Fruit fly (Drosophila melanogaster) S2 (cell line): Measurements from ENCODE around the gene Rassf.

Source experiments
- CG8478 ChIP-seq: fragments of >200 bp; optimal IDR thresholded peaks from 2 replicates; lab custom pipeline; 2018
- CTCF ChIP-seq, 2 experiments: fragments of >200 bp; optimal IDR thresholded peaks; 2 replicates each; lab custom pipeline; 2018

Gene Rassf

DNA sequence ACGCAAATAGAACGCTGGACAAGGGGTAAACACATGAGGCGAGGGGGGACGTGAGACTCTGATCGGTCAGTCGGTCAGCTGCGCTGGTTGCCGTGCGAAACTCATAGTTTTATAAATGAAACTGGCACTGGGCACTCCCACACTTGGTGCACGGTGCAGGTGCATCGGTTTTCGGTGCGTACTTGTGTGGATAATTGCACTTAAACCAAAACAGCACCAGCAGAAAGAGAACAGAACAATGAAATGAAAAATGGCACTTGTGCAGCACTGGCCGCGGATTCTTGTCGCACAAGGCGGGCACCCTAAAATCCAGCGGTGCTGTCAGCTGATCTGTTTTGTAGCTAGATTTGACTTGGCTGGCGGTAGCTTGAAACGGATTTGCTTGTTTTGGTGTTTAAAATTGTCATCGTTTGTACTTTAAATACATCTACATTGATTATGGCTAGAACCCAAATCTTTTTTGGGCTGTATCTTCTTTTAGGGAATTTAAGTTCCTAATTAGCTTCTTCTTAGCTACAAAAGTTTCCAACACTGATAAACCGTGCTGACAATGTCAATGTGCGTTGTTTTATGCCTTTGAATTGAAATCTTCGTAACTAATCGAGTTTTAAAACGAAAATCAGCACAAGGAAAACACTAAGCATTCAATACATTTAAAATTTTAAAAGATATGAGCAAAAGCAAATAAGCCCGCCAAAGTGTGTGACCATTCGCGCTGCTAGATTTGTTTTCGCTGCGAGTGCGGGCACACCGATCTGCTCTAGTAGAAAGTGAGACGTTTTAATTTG, at the start of gene Rassf, which contains the start of gene CenB1A:
Gene Rassf, minus strand, starts transcription at position 249 of the 788 bp plus-strand sequence.
Gene CenB1A, plus strand, starts transcription at position 718 of the 788 bp plus-strand sequence.
- no peak for TF ChIP-seq CTCF (optimal IDR thresholded peaks at IDR 0.05; lab: Kevin White, UChicago)
- no peak for TF ChIP-seq CG8478 (lab: Kevin White, UChicago)

DNA sequence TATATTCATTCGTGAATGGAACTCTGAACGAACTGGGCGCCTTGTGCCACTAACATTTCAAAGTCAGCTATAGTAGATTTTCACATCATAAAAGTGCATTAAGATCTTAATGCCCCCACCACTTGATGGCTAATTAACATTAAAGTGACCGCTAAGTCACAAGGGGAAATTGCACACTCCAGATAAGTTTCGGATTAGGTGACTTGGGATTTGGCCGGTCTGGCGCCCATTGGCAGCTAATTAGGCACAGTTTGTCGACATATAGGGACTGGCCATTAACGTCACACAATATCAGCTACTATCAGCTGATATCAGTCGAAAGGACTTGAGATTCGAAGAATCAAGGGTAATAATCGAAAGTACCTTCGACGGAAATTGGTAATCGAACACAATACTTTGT, 46.9 kb upstream of the Rassf start:
- TF ChIP-seq CG8478 (lab: Kevin White, UChicago) (no peak), CTCF (optimal IDR thresholded peaks at IDR 0.05; lab: Kevin White, UChicago) (no peak)

DNA sequence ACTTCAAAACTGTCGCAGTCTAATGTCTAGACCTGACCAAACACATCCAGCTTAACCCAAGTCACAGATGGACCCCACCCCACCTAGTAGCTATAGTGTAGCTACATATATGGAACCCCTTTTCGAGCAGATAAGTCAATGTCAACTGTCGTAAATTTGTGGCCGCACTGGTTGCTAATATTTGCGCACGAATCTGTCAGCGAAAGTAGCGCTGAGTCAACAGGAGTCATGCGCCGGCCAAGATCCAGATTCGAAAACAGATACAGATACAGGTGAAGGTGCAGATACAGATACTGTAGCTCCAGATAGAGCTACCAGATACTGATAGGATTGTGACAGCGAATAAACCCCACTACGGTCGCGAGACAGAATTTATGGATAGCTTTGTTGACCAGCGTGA, 46.4 kb upstream of the Rassf start:
- TF ChIP-seq CTCF (optimal IDR thresholded peaks at IDR 0.05; lab: Kevin White, UChicago) (no peak), CG8478 (lab: Kevin White, UChicago) (no peak)

DNA sequence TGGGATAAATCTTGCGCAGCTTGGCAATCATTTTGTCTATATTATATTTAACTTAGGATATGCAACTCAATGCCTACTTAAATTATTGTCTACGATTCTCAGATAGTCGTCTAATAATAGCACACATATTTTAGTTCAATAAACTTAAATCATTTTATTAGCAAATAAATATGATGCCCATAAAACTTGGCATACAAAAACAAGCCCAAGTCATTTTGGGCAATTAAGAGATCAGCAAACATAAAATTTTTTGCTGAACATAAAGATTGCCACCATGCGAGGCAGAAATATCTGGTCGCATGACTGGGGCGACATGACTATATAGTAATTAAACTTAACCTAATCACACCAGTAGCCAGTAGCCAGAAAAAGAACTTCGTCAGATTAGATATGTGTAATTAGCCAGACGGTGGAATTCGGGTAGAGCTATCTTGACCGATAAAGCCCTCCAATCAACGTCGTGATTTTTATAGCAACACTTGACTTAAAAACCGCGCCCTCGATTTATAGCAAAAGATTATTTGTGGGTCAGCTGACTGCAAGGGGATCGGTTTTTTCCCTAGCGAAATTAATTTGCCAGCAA, 43.6 kb upstream of the Rassf start, which contains the start of gene CG13829:
Gene CG13829, minus strand, starts transcription at position 51 of the 583 bp plus-strand sequence.
- TF ChIP-seq CTCF (optimal IDR thresholded peaks at IDR 0.05; lab: Kevin White, UChicago) = no peak
- no peak for TF ChIP-seq CG8478 (lab: Kevin White, UChicago)

DNA sequence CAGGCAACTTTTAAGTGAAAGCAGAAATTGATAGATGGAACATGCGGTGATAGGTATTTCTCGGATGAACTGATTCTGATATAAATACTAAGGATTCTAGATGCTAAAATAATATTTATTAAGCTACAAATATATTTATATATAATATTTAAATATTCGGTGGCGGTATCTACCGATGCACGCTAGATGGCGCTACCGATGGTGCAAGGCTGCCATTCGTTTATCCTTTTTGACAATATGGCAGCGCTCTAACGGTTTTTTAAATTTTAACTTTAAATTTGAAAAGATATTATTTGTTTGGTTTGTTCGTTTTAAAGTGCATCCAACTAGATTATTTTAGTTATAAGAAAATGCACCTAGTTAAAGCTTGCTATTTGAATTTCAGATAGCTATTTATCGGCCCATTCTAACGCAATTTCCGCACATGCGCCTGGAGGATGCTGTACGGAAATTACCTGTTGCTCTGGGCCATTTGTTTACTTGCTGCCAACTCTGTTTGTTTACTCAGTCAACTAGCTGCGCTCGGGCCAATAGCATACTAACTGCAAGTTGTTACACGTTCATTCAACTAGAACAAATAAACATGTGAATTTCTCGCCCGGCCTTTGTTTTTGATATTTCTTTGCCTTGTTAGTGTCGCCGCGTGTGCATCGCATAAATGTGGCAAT, 41.7 kb upstream of the Rassf start, which contains the start of gene VhaAC39-2:
Gene VhaAC39-2, minus strand, starts transcription at position 28 of the 668 bp plus-strand sequence.
- TF ChIP-seq CTCF (optimal IDR thresholded peaks at IDR 0.05; lab: Kevin White, UChicago) (peak in 1 of 2 experiments; percentile 85), CG8478 (lab: Kevin White, UChicago) (no peak)

DNA sequence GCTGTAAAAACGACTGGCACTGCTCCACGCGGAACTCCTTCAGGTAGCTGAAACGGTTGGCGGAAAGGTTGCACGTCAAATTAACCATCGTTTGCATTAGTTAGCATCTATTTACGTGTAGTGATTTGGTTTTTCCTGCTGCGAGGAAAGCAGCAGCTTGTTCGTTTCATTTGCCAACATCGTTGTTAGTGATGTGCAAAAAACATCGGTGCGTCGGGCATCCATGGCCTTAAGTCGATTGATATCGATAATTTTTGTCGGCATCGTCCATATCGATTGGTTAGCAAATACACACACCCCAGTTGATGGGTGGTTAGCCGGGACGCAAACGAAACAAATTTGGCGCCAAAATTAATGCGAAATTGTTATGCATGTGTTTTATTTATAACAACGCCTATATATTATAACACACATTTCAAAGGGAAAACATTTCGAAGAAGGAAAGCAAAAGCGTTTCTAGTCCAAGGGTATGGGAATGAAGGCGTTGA, 40.0 kb upstream of the Rassf start, which contains the start of gene unk:
Gene unk, minus strand, starts transcription at position 199 of the 488 bp plus-strand sequence.
- TF ChIP-seq CG8478 (lab: Kevin White, UChicago) (no peak), CTCF (optimal IDR thresholded peaks at IDR 0.05; lab: Kevin White, UChicago) (peak; percentile 78 to 81)

DNA sequence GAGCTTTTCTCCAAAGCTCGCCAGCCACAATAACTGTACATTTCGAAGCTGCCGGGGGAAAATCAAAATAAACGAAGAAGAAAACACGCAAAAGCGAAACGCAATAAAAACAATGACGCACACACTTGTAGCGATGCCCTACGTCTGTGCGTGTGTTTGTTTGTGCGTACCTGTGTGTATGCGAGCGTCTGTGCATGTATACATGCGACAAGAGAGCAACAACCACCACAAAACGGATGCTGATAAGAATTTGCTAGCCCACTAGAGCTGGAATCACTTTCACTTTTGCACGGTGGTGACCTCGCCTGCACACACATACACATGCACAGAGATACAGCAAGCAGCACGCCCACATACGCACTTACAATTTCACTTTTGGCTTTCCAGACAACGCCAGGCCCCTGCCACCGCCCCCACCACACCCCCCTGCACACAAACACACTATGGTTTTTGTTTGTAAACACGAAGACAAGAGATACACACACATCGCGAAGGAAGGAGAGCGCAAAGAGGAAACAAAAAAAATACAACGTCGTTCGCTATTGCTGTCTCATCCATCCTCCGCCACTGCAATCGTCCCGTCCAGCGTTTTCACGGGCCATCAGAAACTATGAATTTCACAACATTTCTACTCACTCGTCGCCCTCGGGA, 39.3 kb upstream of the Rassf start:
- TF ChIP-seq CG8478 (lab: Kevin White, UChicago) (no peak), CTCF (optimal IDR thresholded peaks at IDR 0.05; lab: Kevin White, UChicago) (no peak)

dm6 chr3R:23156347-23156864, 38.7 kb upstream of the Rassf start:
- TF ChIP-seq CG8478 (lab: Kevin White, UChicago) = no peak
- TF ChIP-seq CTCF (optimal IDR thresholded peaks at IDR 0.05; lab: Kevin White, UChicago) = no peak

DNA sequence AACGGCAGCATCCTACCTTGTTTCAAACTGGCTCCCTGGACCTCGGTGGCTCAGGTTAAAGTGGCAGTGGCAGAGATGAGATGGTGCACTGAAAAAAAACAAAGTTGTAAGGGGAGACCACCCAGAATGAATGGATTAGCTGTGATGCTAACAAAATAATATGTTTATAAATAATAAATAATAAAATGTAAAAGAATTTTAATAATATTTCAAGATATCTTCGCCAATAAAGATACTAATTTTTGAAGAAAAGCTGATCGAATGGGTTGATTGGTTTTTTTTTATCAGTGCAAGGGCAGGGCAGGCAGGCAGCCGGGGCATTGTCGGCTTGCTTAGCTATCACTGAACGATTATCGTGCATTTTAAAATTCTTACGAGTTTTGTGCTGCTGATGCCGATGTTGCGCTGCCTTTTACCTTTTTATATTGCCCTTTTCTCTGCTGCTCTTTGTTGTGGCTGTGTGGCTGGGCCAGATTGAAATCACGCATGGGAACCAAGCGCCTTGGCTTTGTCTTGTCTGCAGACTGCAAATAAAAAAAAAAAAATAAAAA, 31.4 kb upstream of the Rassf start:
- TF ChIP-seq CG8478 (lab: Kevin White, UChicago) (no peak), CTCF (optimal IDR thresholded peaks at IDR 0.05; lab: Kevin White, UChicago) (no peak)

- no peak for TF ChIP-seq CTCF (optimal IDR thresholded peaks at IDR 0.05; lab: Kevin White, UChicago)
- TF ChIP-seq CG8478 (lab: Kevin White, UChicago) = no peak
Observed at dm6 chr3R:23148433-23148832, 30.7 kb upstream of the Rassf start.

DNA sequence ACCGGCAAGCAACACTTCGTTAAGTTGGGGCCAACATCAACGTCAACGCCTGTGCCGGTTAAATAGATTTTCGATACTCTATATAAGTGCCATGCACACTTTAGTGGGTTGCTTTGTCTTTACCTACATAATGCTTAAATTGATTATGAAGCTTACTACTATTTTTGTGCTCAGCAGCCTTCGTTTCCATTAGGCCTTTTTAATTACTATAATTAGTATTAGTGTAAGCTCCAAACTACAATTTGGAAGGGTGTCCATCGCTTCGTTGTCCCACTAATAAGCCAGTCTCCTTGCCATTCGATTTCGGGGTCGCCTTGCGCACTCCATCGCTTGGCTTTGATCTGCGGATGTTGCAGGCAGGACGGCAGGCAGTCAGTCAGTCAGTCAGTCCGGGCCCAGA, 29.9 kb upstream of the Rassf start:
- TF ChIP-seq CTCF (optimal IDR thresholded peaks at IDR 0.05; lab: Kevin White, UChicago) (no peak), CG8478 (lab: Kevin White, UChicago) (no peak)

DNA sequence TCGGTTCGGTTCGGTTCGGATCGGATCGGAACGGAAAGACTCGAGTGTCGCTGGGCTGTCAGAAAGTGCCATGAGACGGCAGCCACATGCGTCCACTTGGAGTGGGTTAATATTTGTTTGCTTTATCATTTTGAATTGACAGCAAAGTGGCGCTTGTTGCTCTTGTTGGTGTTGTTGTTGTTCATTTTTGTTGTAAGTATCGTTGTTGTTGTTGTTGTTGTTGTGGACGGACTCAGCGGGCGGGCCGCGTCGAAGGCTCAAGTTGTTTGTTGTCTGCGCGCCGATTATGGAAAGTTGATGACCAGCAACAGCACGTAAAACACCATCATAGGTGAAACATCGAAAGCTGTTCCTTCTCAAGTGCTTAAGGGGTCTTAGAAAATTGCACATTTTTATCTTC, 29.3 kb upstream of the Rassf start:
- TF ChIP-seq CG8478 (lab: Kevin White, UChicago) (no peak), CTCF (optimal IDR thresholded peaks at IDR 0.05; lab: Kevin White, UChicago) (no peak)

DNA sequence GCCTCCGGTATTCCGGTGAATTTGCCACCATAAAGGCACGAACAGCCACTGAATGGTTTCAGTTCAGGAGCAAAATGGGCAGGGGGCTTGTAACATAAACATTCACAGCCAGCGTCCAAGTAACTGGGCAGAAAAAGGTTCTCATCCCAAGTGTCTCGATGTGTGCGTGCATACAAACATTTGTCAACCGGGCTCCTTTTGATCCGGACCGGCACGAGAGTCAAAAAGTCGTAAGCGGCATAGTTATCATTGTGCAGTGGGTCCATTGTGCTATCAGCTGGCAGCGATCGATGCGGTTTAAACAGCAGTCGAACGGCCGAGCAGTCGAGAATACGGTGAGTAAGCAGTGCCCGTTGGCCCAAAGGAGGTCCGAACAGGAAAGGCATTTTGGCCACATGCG, 27.9 kb upstream of the Rassf start:
- no peak for TF ChIP-seq CTCF (optimal IDR thresholded peaks at IDR 0.05; lab: Kevin White, UChicago)
- no peak for TF ChIP-seq CG8478 (lab: Kevin White, UChicago)

DNA sequence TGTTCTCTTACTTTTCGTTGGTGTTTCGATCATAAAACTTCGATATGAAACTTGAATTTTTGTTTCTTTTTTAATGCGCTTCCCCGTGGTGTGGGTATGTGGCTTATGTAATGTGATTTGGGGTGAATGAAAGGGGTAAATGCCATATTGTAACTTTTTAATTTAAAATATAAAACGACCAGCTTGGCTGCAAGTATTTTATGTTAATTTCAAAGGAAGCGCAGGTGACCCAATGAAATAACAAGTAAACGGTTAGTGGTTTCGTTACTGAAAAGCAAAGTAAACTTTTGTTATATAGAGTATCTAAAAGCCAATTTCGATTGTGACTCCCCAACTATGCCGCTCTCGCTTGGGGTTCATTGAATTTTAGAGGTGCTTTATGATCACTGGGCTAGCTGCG, 26.9 kb upstream of the Rassf start:
- TF ChIP-seq CTCF (optimal IDR thresholded peaks at IDR 0.05; lab: Kevin White, UChicago) (no peak), CG8478 (lab: Kevin White, UChicago) (no peak)
